Worm (Caenorhabditis elegans) whole organism, midembryonic: ENCODE measurements around the gene nspg-5.

ENCODE experiments used
- flt-1 ChIP-seq: fragments of 200-800 bp; sonication (Bioruptor generic); IDR thresholded peaks from 2 replicates; pipeline ENCODE4 v1.3.6; 2022; ENCODE audit warnings: missing genetic modification characterization, missing compliant biosample characterization
- klf-2 ChIP-seq: fragments of 200-800 bp; sonication (Bioruptor generic); conservative IDR thresholded peaks from 2 replicates; pipeline ENCODE4 v1.3.6; 2022; ENCODE audit warnings: missing genetic modification reagents, missing genetic modification characterization, missing compliant biosample characterization
- med-1 ChIP-seq: sonication (generic microtip); optimal IDR thresholded peaks from 2 replicates; lab custom pipeline; 2017; ENCODE audit warnings: missing genetic modification characterization, mild to moderate bottlenecking, missing compliant biosample characterization, antibody characterized with exemption, missing genetic modification reagents; ENCODE audit not compliant: insufficient read depth
- ref-1 ChIP-seq: fragments of 200-800 bp; sonication (Bioruptor generic); conservative IDR thresholded peaks from 2 replicates; pipeline ENCODE4 v1.3.6; 2022; ENCODE audit warnings: missing genetic modification reagents, missing genetic modification characterization, missing compliant biosample characterization

DNA sequence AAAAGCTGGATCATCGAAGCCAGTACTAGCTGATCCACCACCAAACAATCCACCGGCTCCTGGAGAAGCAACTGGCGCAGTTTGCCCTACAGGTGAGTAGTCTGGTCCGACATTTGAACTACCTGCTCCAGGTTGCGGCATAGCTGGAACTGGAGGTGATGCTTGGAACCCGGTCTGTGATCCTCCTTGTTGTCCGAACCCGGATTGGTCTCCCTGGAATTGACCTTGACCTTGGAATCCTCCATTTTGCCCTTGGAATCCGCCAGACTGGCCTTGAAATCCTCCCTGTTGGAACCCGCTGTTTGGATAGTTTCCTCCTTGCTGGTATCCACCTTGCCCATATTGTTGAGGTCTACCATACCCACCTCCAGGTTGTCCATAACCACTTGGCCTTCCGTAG lies 35.9 kb upstream of the nspg-5 start:
- TF ChIP-seq klf-2 (GFP tag; lab: Robert Waterston, UW) = no peak
- no peak for TF ChIP-seq flt-1 (GFP tag; lab: Robert Waterston, UW)
- TF ChIP-seq med-1 (GFP tag; lab: Kevin White, UChicago) = no peak
- TF ChIP-seq ref-1 (GFP tag; lab: Robert Waterston, UW) = no peak
